Worm (Caenorhabditis elegans): ENCODE measurements around the gene srz-14.

Gene srz-14

DNA sequence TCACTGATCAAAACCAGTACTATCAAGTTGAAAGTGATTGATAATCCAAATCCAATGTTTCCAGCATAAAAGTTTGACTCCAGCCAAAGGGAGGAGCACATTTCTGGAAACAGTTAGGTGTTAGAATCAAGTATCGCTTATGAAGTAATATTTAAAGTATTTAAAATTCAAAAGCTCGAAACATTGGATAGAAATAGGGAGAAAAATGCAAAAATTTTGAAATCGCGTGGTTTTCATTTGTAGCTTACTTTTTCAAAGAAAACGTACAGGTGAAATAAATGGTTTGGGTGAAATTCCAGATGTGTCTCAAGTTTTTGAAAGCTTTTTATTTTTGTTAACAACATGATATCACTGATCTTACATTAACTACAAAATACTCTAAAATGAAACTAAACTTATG lies 14.4 kb upstream of the srz-14 start, which contains the start of gene str-111:
Gene str-111, minus strand, starts transcription at position 101 of the 400 bp plus-strand sequence.
- TF ChIP-seq peb-1 (tag; optimal IDR thresholded peaks at IDR 0.05) (no peak), R02D3.7 (tag; optimal IDR thresholded peaks at IDR 0.05) (no peak), snpc-4 (tag; optimal IDR thresholded peaks at IDR 0.05) (no peak), gmeb-1 (tag; optimal IDR thresholded peaks at IDR 0.05) (no peak), nhr-77 (tag; optimal IDR thresholded peaks at IDR 0.05) (no peak), elt-1 (tag; optimal IDR thresholded peaks at IDR 0.05) (no peak), sem-4 (tag; optimal IDR thresholded peaks at IDR 0.05) (no peak), nhr-6 (tag; optimal IDR thresholded peaks at IDR 0.05) (no peak), skn-1 (tag; optimal IDR thresholded peaks at IDR 0.05) (no peak), ztf-11 (tag; optimal IDR thresholded peaks at IDR 0.05) (no peak)

DNA sequence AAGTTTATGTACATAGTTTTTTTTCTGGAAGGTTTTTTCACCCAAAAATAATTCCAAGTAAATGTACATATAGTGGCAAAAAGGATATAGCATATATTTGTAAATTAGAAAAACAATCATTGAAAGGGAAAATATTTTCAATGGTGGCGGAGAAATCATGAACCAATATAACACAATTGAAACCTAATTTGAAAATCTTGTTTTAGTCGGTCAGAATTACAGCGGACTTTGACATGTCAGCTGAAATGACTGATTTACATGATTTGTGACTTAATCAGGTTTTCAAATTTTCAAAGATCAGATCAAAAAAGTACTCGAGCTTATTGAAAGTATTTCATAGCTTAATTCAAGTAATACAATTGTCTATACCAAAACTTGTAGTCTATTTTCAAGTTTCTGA lies 11.7 kb upstream of the srz-14 start, which contains the start of gene K05D4.9:
Gene K05D4.9, minus strand, starts transcription at position 101 of the 400 bp plus-strand sequence.
- no peak for TF ChIP-seq F13H6.1 (tag; optimal IDR thresholded peaks at IDR 0.05)
- no peak for TF ChIP-seq Y55F3AM.14 (GFP tag; optimal IDR thresholded peaks at IDR 0.05)
- no peak for TF ChIP-seq nhr-10 (tag; optimal IDR thresholded peaks at IDR 0.05)
- no peak for TF ChIP-seq skn-1 (tag; optimal IDR thresholded peaks at IDR 0.05)
- no peak for TF ChIP-seq C34F6.9 (tag; optimal IDR thresholded peaks at IDR 0.05)
- TF ChIP-seq sem-4 (tag; optimal IDR thresholded peaks at IDR 0.05) = no peak
- TF ChIP-seq lin-13 (GFP tag; optimal IDR thresholded peaks at IDR 0.05) = no peak
- no peak for TF ChIP-seq unc-39 (tag; optimal IDR thresholded peaks at IDR 0.05)
- TF ChIP-seq peb-1 (tag; optimal IDR thresholded peaks at IDR 0.05) = no peak
- no peak for TF ChIP-seq ZK546.5 (tag; optimal IDR thresholded peaks at IDR 0.05)
- TF ChIP-seq gmeb-1 (tag; optimal IDR thresholded peaks at IDR 0.05) = no peak
- TF ChIP-seq alr-1 (tag; optimal IDR thresholded peaks at IDR 0.05) = no peak
- TF ChIP-seq dmd-4 (tag; optimal IDR thresholded peaks at IDR 0.05) = no peak
- TF ChIP-seq ztf-4 (tag; optimal IDR thresholded peaks at IDR 0.05) = no peak
- no peak for TF ChIP-seq ceh-82 (tag; optimal IDR thresholded peaks at IDR 0.05)
- TF ChIP-seq mab-5 (tag; optimal IDR thresholded peaks at IDR 0.05) = no peak
- TF ChIP-seq nhr-21 (tag; optimal IDR thresholded peaks at IDR 0.05) = no peak

ce11 chrV:16174109-16174508 lies 9.3 kb upstream of the srz-14 start:
- TF ChIP-seq ama-1 (optimal IDR thresholded peaks at IDR 0.05) (no peak), fos-1 (tag; optimal IDR thresholded peaks at IDR 0.05) (peak; percentile 35)

ce11 chrV:16175227-16175626 lies 8.2 kb upstream of the srz-14 start:
- no peak for TF ChIP-seq R02D3.7 (tag; optimal IDR thresholded peaks at IDR 0.05)
- TF ChIP-seq ama-1 (optimal IDR thresholded peaks at IDR 0.05) = no peak
- TF ChIP-seq lsy-2 (tag; optimal IDR thresholded peaks at IDR 0.05) = no peak
- peak; percentile 65 for TF ChIP-seq fos-1 (tag; optimal IDR thresholded peaks at IDR 0.05)

- TF ChIP-seq blmp-1 (tag; optimal IDR thresholded peaks at IDR 0.05; ENCODE audit: insufficient read depth) (no peak), ztf-4 (tag; optimal IDR thresholded peaks at IDR 0.05) (no peak), nhr-10 (tag; optimal IDR thresholded peaks at IDR 0.05) (no peak), ztf-1 (GFP tag; conservative IDR thresholded peaks at IDR 0.05) (no peak), lsy-2 (tag; optimal IDR thresholded peaks at IDR 0.05) (no peak), ama-1 (optimal IDR thresholded peaks at IDR 0.05) (no peak), nhr-129 (tag; optimal IDR thresholded peaks at IDR 0.05) (no peak), mdl-1 (tag; optimal IDR thresholded peaks at IDR 0.05) (no peak), skn-1 (tag; optimal IDR thresholded peaks at IDR 0.05) (no peak), zag-1 (tag; optimal IDR thresholded peaks at IDR 0.05) (no peak), lin-11 (tag; optimal IDR thresholded peaks at IDR 0.05) (no peak), crh-2 (tag; optimal IDR thresholded peaks at IDR 0.05) (no peak), ztf-11 (tag; optimal IDR thresholded peaks at IDR 0.05) (no peak), nhr-12 (tag; optimal IDR thresholded peaks at IDR 0.05) (no peak), sma-3 (GFP tag; optimal IDR thresholded peaks at IDR 0.05) (no peak), R02D3.7 (tag; optimal IDR thresholded peaks at IDR 0.05) (no peak), mbf-1 (tag; optimal IDR thresholded peaks at IDR 0.05) (no peak), nhr-21 (tag; optimal IDR thresholded peaks at IDR 0.05) (no peak), nhr-6 (tag; optimal IDR thresholded peaks at IDR 0.05) (no peak), sma-9 (GFP tag; optimal IDR thresholded peaks at IDR 0.05) (no peak), sma-9 (tag; optimal IDR thresholded peaks at IDR 0.05) (no peak)
Measured at ce11 chrV:16175757-16176156, 7.7 kb upstream of the srz-14 start, which contains the start of gene cyp-33D1. cyp-33D1 (minus strand) TSS chrV:16175857.
